Worm (Caenorhabditis elegans) whole organism, L2 larva: ENCODE results near the gene math-25.

ENCODE experiments used
- C34F6.9 ChIP-seq: fragments of 150-350 bp; optimal IDR thresholded peaks from 2 replicates; lab custom pipeline; 2014; ENCODE audit warnings: missing biosample characterization, missing genetic modification characterization
- F13H6.1 ChIP-seq: sonication (generic microtip); optimal IDR thresholded peaks from 2 replicates; lab custom pipeline; 2016; ENCODE audit warnings: missing genetic modification characterization, missing compliant biosample characterization
- R02D3.7 ChIP-seq: fragments of 150-350 bp; optimal IDR thresholded peaks from 2 replicates; lab custom pipeline; 2014; ENCODE audit warnings: missing biosample characterization, missing genetic modification characterization
- Y55F3AM.14 ChIP-seq: fragments of 200-800 bp; sonication (Bioruptor generic); optimal IDR thresholded peaks from 2 replicates; lab custom pipeline; 2018; ENCODE audit warnings: mild to moderate bottlenecking, missing genetic modification characterization, missing compliant biosample characterization
- aly-2 ChIP-seq: fragments of 150-350 bp; optimal IDR thresholded peaks from 2 replicates; lab custom pipeline; 2014; ENCODE audit warnings: missing biosample characterization, missing genetic modification characterization
- blmp-1 ChIP-seq: sonication (generic microtip); optimal IDR thresholded peaks from 2 replicates; lab custom pipeline; 2017; ENCODE audit warnings: missing genetic modification characterization, mild to moderate bottlenecking, missing compliant biosample characterization, antibody characterized with exemption, moderate library complexity; ENCODE audit not compliant: insufficient read depth
- ceh-16 ChIP-seq: fragments of 150-350 bp; optimal IDR thresholded peaks from 2 replicates; lab custom pipeline; 2014; ENCODE audit warnings: missing biosample characterization, missing genetic modification characterization
- ceh-82 ChIP-seq: fragments of 150-350 bp; optimal IDR thresholded peaks from 2 replicates; lab custom pipeline; 2014; ENCODE audit warnings: missing biosample characterization, missing genetic modification characterization
- crh-2 ChIP-seq: sonication (generic microtip); optimal IDR thresholded peaks from 2 replicates; lab custom pipeline; 2017; ENCODE audit warnings: missing biosample characterization, missing genetic modification characterization
- dmd-4 ChIP-seq: sonication (generic microtip); optimal IDR thresholded peaks from 2 replicates; lab custom pipeline; 2017; ENCODE audit warnings: missing biosample characterization, missing genetic modification characterization
- elt-1 ChIP-seq: fragments of 150-350 bp; optimal IDR thresholded peaks from 2 replicates; lab custom pipeline; 2014; ENCODE audit warnings: missing biosample characterization, missing genetic modification characterization
- elt-3 ChIP-seq: sonication (generic microtip); optimal IDR thresholded peaks from 2 replicates; lab custom pipeline; 2017; ENCODE audit warnings: missing biosample characterization, missing genetic modification characterization
- lin-11 ChIP-seq: fragments of 150-350 bp; sonication (generic microtip); optimal IDR thresholded peaks from 2 replicates; lab custom pipeline; 2014; ENCODE audit warnings: missing biosample characterization, missing genetic modification characterization, inconsistent platforms, mixed read lengths
- lsy-2 ChIP-seq, 2 experiments: fragments of 150-350 bp in 1 of 2; sonication (generic microtip) in 1 of 2; optimal IDR thresholded peaks; 2 replicates each; lab custom pipeline; 2014 to 2017; ENCODE audit warnings: missing biosample characterization in 2 of 2, missing genetic modification characterization in 2 of 2
- mab-5 ChIP-seq: fragments of 150-350 bp; optimal IDR thresholded peaks from 2 replicates; lab custom pipeline; 2014; ENCODE audit warnings: missing biosample characterization, missing genetic modification characterization
- mbf-1 ChIP-seq: sonication (generic microtip); optimal IDR thresholded peaks from 2 replicates; lab custom pipeline; 2017; ENCODE audit warnings: missing biosample characterization, missing genetic modification characterization
- mdl-1 ChIP-seq, 2 experiments: fragments of 150-350 bp in 1 of 2; sonication (generic microtip) in 1 of 2; optimal IDR thresholded peaks; 2 replicates each; lab custom pipeline; 2017; ENCODE audit warnings: missing biosample characterization in 2 of 2, missing genetic modification characterization in 2 of 2
- nhr-12 ChIP-seq: fragments of 150-350 bp; optimal IDR thresholded peaks from 2 replicates; lab custom pipeline; 2014; ENCODE audit warnings: missing biosample characterization, missing genetic modification characterization
- nhr-129 ChIP-seq: fragments of 150-350 bp; optimal IDR thresholded peaks from 2 replicates; lab custom pipeline; 2014; ENCODE audit warnings: missing biosample characterization, missing genetic modification characterization
- nhr-23 ChIP-seq: fragments of 150-350 bp; optimal IDR thresholded peaks from 2 replicates; lab custom pipeline; 2014; ENCODE audit warnings: missing biosample characterization, missing genetic modification reagents, missing genetic modification characterization
- nhr-237 ChIP-seq: fragments of 150-350 bp; optimal IDR thresholded peaks from 2 replicates; lab custom pipeline; 2014; ENCODE audit warnings: missing biosample characterization, missing genetic modification characterization
- nhr-25 ChIP-seq: fragments of 150-350 bp; sonication (generic microtip); optimal IDR thresholded peaks from 3 replicates; lab custom pipeline; 2014; ENCODE audit warnings: missing biosample characterization, missing genetic modification characterization
- nhr-6 ChIP-seq: fragments of 150-350 bp; optimal IDR thresholded peaks from 2 replicates; lab custom pipeline; 2014; ENCODE audit warnings: missing biosample characterization, missing genetic modification characterization
- nhr-77 ChIP-seq: fragments of 150-350 bp; optimal IDR thresholded peaks from 2 replicates; lab custom pipeline; 2014; ENCODE audit warnings: missing biosample characterization, missing genetic modification characterization
- sem-4 ChIP-seq: fragments of 150-350 bp; optimal IDR thresholded peaks from 2 replicates; lab custom pipeline; 2014; ENCODE audit warnings: missing biosample characterization, missing genetic modification reagents, missing genetic modification characterization
- skn-1 ChIP-seq: sonication (generic microtip); optimal IDR thresholded peaks from 2 replicates; lab custom pipeline; 2017; ENCODE audit warnings: missing biosample characterization, missing genetic modification characterization
- snpc-4 ChIP-seq: fragments of 150-350 bp; optimal IDR thresholded peaks from 2 replicates; lab custom pipeline; 2014; ENCODE audit warnings: missing biosample characterization, missing genetic modification characterization
- unc-39 ChIP-seq: fragments of 150-350 bp; optimal IDR thresholded peaks from 2 replicates; lab custom pipeline; 2014; ENCODE audit warnings: missing biosample characterization, missing genetic modification characterization
- unc-55 ChIP-seq: fragments of 150-350 bp; sonication (generic microtip); optimal IDR thresholded peaks from 3 replicates; lab custom pipeline; 2014; ENCODE audit warnings: missing biosample characterization, missing genetic modification reagents, missing genetic modification characterization
- unc-62 ChIP-seq: fragments of 150-350 bp; optimal IDR thresholded peaks from 2 replicates; lab custom pipeline; 2014; ENCODE audit warnings: missing biosample characterization, missing genetic modification reagents, missing genetic modification characterization
- zag-1 ChIP-seq: fragments of 150-350 bp; optimal IDR thresholded peaks from 2 replicates; lab custom pipeline; 2014; ENCODE audit warnings: missing biosample characterization, missing genetic modification characterization
- ztf-11 ChIP-seq: sonication (generic microtip); optimal IDR thresholded peaks from 2 replicates; lab custom pipeline; 2017; ENCODE audit warnings: missing biosample characterization, missing genetic modification characterization
- ztf-4 ChIP-seq: fragments of 150-350 bp; optimal IDR thresholded peaks from 2 replicates; lab custom pipeline; 2014; ENCODE audit warnings: missing biosample characterization, missing genetic modification characterization

Gene math-25

ce11 chrII:1917862-1918261 is 22.0 kb downstream of the math-25 start, which contains the start of gene bath-4:
TSS of gene bath-4 (minus strand) at chrII:1917962.
- TF ChIP-seq nhr-77 (no peak), aly-2 (tag; lab: Kevin White, UChicago) (no peak), nhr-129 (no peak), unc-62 (GFP tag; lab: Kevin White, UChicago) (no peak), ztf-4 (tag; lab: Kevin White, UChicago) (no peak)
- TF ChIP-seq, all 48 proteins: peak for 0

DNA sequence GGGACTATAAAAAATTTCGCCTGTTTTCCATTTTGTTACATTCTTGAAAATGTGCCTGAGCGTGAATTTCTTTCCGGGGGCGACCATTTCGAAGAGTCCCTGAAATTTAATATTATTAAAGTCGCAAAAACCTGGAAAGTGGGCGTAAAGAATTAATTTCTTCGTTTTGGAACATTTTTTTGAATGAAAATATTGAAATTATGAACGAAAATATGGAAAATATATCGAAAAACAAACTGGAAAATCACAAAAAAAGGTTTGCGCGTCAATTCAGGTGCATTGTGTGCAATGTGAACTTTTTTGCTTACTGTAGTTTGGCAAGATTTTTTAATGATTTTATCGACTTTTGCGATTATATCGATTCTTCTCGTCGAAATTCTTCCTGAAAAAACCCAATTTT is 25.2 kb downstream of the math-25 start, which contains the start of gene bath-7:
Gene bath-7, minus strand, starts transcription at position 101 of the 400 bp plus-strand sequence.
- TF ChIP-seq mbf-1 (tag; lab: Kevin White, UChicago) (no peak), C34F6.9 (tag; lab: Kevin White, UChicago) (no peak), unc-62 (GFP tag; lab: Kevin White, UChicago) (no peak), sem-4 (tag; lab: Kevin White, UChicago) (no peak), nhr-25 (tag; lab: Kevin White, UChicago) (no peak), zag-1 (tag; lab: Kevin White, UChicago) (no peak), F13H6.1 (tag; lab: Kevin White, UChicago) (no peak), elt-1 (no peak), unc-39 (no peak), lsy-2 (tag; optimal IDR thresholded peaks at IDR 0.05; lab: Kevin White, UChicago) (no peak), lin-11 (tag; lab: Kevin White, UChicago) (no peak), skn-1 (no peak), snpc-4 (tag; lab: Kevin White, UChicago) (no peak), elt-3 (tag; lab: Kevin White, UChicago) (no peak), ceh-16 (tag; lab: Kevin White, UChicago) (no peak), dmd-4 (tag; lab: Kevin White, UChicago) (no peak), blmp-1 (tag; lab: Kevin White, UChicago) (no peak), nhr-23 (no peak)
- TF ChIP-seq, all 48 proteins: peak for 0

- TF ChIP-seq Y55F3AM.14 (GFP tag; lab: Kevin White, UChicago) (no peak), elt-1 (no peak), blmp-1 (tag; lab: Kevin White, UChicago) (no peak), dmd-4 (tag; lab: Kevin White, UChicago) (no peak), ztf-11 (tag; lab: Kevin White, UChicago) (no peak), ceh-82 (tag; lab: Kevin White, UChicago) (no peak), R02D3.7 (tag; lab: Kevin White, UChicago) (no peak), mdl-1 (tag; optimal IDR thresholded peaks at IDR 0.05; lab: Kevin White, UChicago) (no peak), nhr-6 (tag; lab: Kevin White, UChicago) (no peak), ceh-16 (tag; lab: Kevin White, UChicago) (no peak)
- TF ChIP-seq, all 48 proteins: peak for 0
Measured at ce11 chrII:1922665-1923187, 26.9 kb downstream of the math-25 start, which contains the start of the genes bath-2 and F52C6.4. TSS of gene bath-2 (minus strand) at chrII:1922765. TSS of gene F52C6.4 (plus strand) at chrII:1923137.

ce11 chrII:1924459-1924858 is 28.6 kb downstream of the math-25 start, which contains the start of gene F52C6.3:
TSS of gene F52C6.3 (plus strand) at chrII:1924759.
- TF ChIP-seq unc-62 (GFP tag; lab: Kevin White, UChicago), result no peak
- no peak for TF ChIP-seq lsy-2 (tag; optimal IDR thresholded peaks at IDR 0.05; lab: Kevin White, UChicago)
- no peak for TF ChIP-seq unc-55
- TF ChIP-seq blmp-1 (tag; lab: Kevin White, UChicago), result no peak

- no peak for TF ChIP-seq unc-55
- no peak for TF ChIP-seq crh-2 (tag; lab: Kevin White, UChicago)
- TF ChIP-seq unc-62 (GFP tag; lab: Kevin White, UChicago), result no peak
- no peak for TF ChIP-seq mab-5 (tag; lab: Kevin White, UChicago)
- TF ChIP-seq nhr-237 (tag; lab: Kevin White, UChicago), result no peak
- TF ChIP-seq mbf-1 (tag; lab: Kevin White, UChicago), result no peak
- TF ChIP-seq nhr-25 (tag; lab: Kevin White, UChicago), result no peak
- TF ChIP-seq F13H6.1 (tag; lab: Kevin White, UChicago), result no peak
- TF ChIP-seq nhr-129, result no peak
- no peak for TF ChIP-seq nhr-12 (tag; lab: Kevin White, UChicago)
- TF ChIP-seq lsy-2 (tag; optimal IDR thresholded peaks at IDR 0.05; lab: Kevin White, UChicago), result no peak
Measured at ce11 chrII:1926162-1926561, 30.3 kb downstream of the math-25 start, which contains the start of gene F52C6.2. TSS of gene F52C6.2 (plus strand) at chrII:1926462.
